Worm (Caenorhabditis elegans) whole organism, late embryonic: ENCODE results near the gene srw-29.

Experiments used
- Y22D7AL.16 ChIP-seq: sonication (generic microtip); optimal IDR thresholded peaks from 2 replicates; lab custom pipeline; 2016; ENCODE audit warnings: missing genetic modification characterization, missing compliant biosample characterization
- ama-1 ChIP-seq: fragments of 150-350 bp; optimal IDR thresholded peaks from 2 replicates; lab custom pipeline; 2014
- ceh-2 ChIP-seq: sonication (generic microtip); optimal IDR thresholded peaks from 2 replicates; lab custom pipeline; 2016; ENCODE audit warnings: missing genotype, missing genetic modification characterization, missing compliant biosample characterization
- che-1 ChIP-seq: sonication (generic microtip); optimal IDR thresholded peaks from 2 replicates; lab custom pipeline; 2016; ENCODE audit warnings: mild to moderate bottlenecking, missing genetic modification characterization, missing compliant biosample characterization
- hlh-30 ChIP-seq: sonication (generic microtip); optimal IDR thresholded peaks from 2 replicates; lab custom pipeline; 2017; ENCODE audit warnings: antibody characterized with exemption, missing genetic modification characterization, missing compliant biosample characterization; ENCODE audit not compliant: insufficient read depth
- mec-3 ChIP-seq: sonication (generic microtip); optimal IDR thresholded peaks from 2 replicates; lab custom pipeline; 2016; ENCODE audit warnings: borderline replicate concordance, missing genetic modification characterization, missing compliant biosample characterization
- ttx-3 ChIP-seq: sonication (generic microtip); optimal IDR thresholded peaks from 2 replicates; lab custom pipeline; 2016; ENCODE audit warnings: missing genetic modification reagents, missing genetic modification characterization, missing compliant biosample characterization
- unc-42 ChIP-seq: sonication (generic microtip); optimal IDR thresholded peaks from 2 replicates; lab custom pipeline; 2016; ENCODE audit warnings: missing genotype, missing genetic modification characterization, missing compliant biosample characterization

DNA sequence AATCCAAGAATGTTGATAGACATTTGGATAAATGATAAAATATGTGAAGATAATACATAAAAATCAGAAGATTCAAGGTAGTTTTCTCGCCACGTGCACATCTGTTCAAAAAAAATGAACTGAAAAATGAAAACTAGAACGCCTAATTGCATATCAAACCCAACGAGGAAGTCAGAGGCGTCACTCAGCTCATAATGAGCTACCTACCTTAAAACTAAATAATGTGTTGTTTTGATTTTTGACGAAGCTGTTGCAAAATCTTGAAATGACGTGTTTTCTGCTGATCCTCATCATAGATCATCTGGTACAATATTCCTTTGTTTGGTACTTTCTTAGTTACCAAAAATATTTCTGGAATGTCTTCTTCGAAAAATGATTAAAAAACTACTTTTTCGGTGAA is 46.6 kb upstream of the srw-29 start, which contains the start of gene srh-138:
- TF ChIP-seq ceh-2 (no peak), unc-42 (tag; lab: Kevin White, UChicago) (no peak), che-1 (tag; lab: Kevin White, UChicago) (no peak), Y22D7AL.16 (tag; lab: Kevin White, UChicago) (no peak), hlh-30 (no peak), ama-1 (lab: Kevin White, UChicago) (no peak), mec-3 (no peak), ttx-3 (tag; lab: Kevin White, UChicago) (no peak)
